Worm (Caenorhabditis elegans): ENCODE data around the gene nspe-8.

ce11 chrII:12626887-12627286 is 5.1 kb upstream of the nspe-8 start, which contains the start of gene nspe-7:
- TF ChIP-seq F13C5.2 (tag; optimal IDR thresholded peaks at IDR 0.05) (no peak), ama-1 (optimal IDR thresholded peaks at IDR 0.05) (no peak), tbx-11 (GFP tag; IDR thresholded peaks at IDR 0.05) (no peak), aly-1 (tag; optimal IDR thresholded peaks at IDR 0.05) (no peak), flt-1 (GFP tag; IDR thresholded peaks at IDR 0.05) (no peak), ets-7 (tag; optimal IDR thresholded peaks at IDR 0.05) (no peak)

All from whole organism, early embryonic.